Fruit fly (Drosophila melanogaster) S2 (cell line): ENCODE data around the gene CG9270.

Experiments
- CG8478 ChIP-seq: fragments of >200 bp; optimal IDR thresholded peaks from 2 replicates; lab custom pipeline; 2018
- CTCF ChIP-seq, 2 experiments: fragments of >200 bp; optimal IDR thresholded peaks; 2 replicates each; lab custom pipeline; 2018

- TF ChIP-seq CG8478 (lab: Kevin White, UChicago) (no peak), CTCF (optimal IDR thresholded peaks at IDR 0.05; lab: Kevin White, UChicago) (no peak)
These were observed 50.2 kb downstream of the CG9270 start for dm6 chr2L:20883624-20884220.
